Fruit fly (Drosophila melanogaster) whole organism, embryonic: ENCODE results near the gene CG16985.

Experiments used
- Asciz ChIP-seq: fragments of 200-800 bp; sonication (Bioruptor generic); optimal IDR thresholded peaks from 2 replicates; lab custom pipeline; 2017; ENCODE audit warnings: missing biosample characterization, mild to moderate bottlenecking, missing genetic modification characterization, missing genetic modification reagents
- Atf6 ChIP-seq: fragments of 200-800 bp; sonication (Bioruptor generic); IDR thresholded peaks from 2 replicates; pipeline ENCODE4 v1.3.6; 2022; ENCODE audit warnings: missing biosample characterization, missing genetic modification characterization
- BtbVII ChIP-seq: fragments of 200-800 bp; sonication (Bioruptor generic); optimal IDR thresholded peaks from 3 replicates; lab custom pipeline; 2017; ENCODE audit warnings: missing biosample characterization, mild to moderate bottlenecking, missing genetic modification characterization
- CG10209 ChIP-seq: fragments of 200-800 bp; sonication (Bioruptor generic); optimal IDR thresholded peaks from 3 replicates; lab custom pipeline; 2017; ENCODE audit warnings: missing biosample characterization, mild to moderate bottlenecking, missing genetic modification characterization, missing genetic modification reagents
- CG12744 ChIP-seq: fragments of 200-800 bp; sonication (Bioruptor generic); optimal IDR thresholded peaks from 2 replicates; lab custom pipeline; 2016; ENCODE audit warnings: missing biosample characterization, missing genetic modification characterization
- CG13894 ChIP-seq: fragments of 200-800 bp; sonication (Bioruptor generic); optimal IDR thresholded peaks from 3 replicates; lab custom pipeline; 2018; ENCODE audit warnings: missing biosample characterization, mild to moderate bottlenecking, missing genetic modification characterization, moderate library complexity
- CG14050 ChIP-seq: fragments of 200-800 bp; sonication (Bioruptor generic); IDR thresholded peaks from 3 replicates; pipeline ENCODE4 v1.3.6; 2022; ENCODE audit warnings: missing biosample characterization, missing genetic modification characterization
- CG2202 ChIP-seq: fragments of 200-800 bp; sonication (Bioruptor generic); optimal IDR thresholded peaks from 2 replicates; lab custom pipeline; 2018; ENCODE audit warnings: missing biosample characterization, mild to moderate bottlenecking, missing genetic modification characterization
- CG30403 ChIP-seq: fragments of 200-800 bp; sonication (Bioruptor generic); optimal IDR thresholded peaks from 3 replicates; lab custom pipeline; 2016; ENCODE audit warnings: missing biosample characterization, missing genetic modification characterization
- CG33213 ChIP-seq: fragments of 200-800 bp; sonication (Bioruptor generic); optimal IDR thresholded peaks from 3 replicates; lab custom pipeline; 2016; ENCODE audit warnings: missing biosample characterization, missing genetic modification characterization
- CG34376 ChIP-seq: fragments of 200-800 bp; sonication (Bioruptor generic); optimal IDR thresholded peaks from 2 replicates; lab custom pipeline; 2018; ENCODE audit warnings: missing biosample characterization, mild to moderate bottlenecking, missing genetic modification characterization
- CG4820 ChIP-seq: fragments of 200-800 bp; sonication (Bioruptor generic); optimal IDR thresholded peaks from 3 replicates; lab custom pipeline; 2016; ENCODE audit warnings: missing biosample characterization, missing genetic modification characterization
- CG6175 ChIP-seq: fragments of 200-800 bp; sonication (Bioruptor generic); IDR thresholded peaks from 3 replicates; pipeline ENCODE4 v1.3.6; 2022; ENCODE audit warnings: missing biosample characterization, missing genetic modification characterization
- CG6272 ChIP-seq: fragments of 200-800 bp; sonication (Bioruptor generic); IDR thresholded peaks from 2 replicates; pipeline ENCODE4 v1.3.6; 2022; ENCODE audit warnings: missing biosample characterization, missing genetic modification characterization
- CG7786 ChIP-seq: fragments of 200-800 bp; sonication (Bioruptor generic); optimal IDR thresholded peaks from 2 replicates; lab custom pipeline; 2016; ENCODE audit warnings: missing biosample characterization, missing genetic modification characterization
- CG7839 ChIP-seq: fragments of 200-800 bp; sonication (Bioruptor generic); optimal IDR thresholded peaks from 3 replicates; lab custom pipeline; 2018; ENCODE audit warnings: missing biosample characterization, mild to moderate bottlenecking, missing genetic modification characterization, moderate library complexity
- Chrac-16 ChIP-seq: fragments of 200-800 bp; sonication (Bioruptor generic); optimal IDR thresholded peaks from 3 replicates; lab custom pipeline; 2016; ENCODE audit warnings: missing biosample characterization, missing genetic modification characterization
- CkIIα-i1 ChIP-seq: fragments of 200-800 bp; sonication (Bioruptor generic); IDR thresholded peaks from 2 replicates; pipeline ENCODE4 v1.3.6; 2022; ENCODE audit warnings: missing biosample characterization, missing genetic modification characterization
- Dad ChIP-seq: fragments of 200-800 bp; sonication (Bioruptor generic); optimal IDR thresholded peaks from 3 replicates; lab custom pipeline; 2016; ENCODE audit warnings: missing biosample characterization, missing genetic modification characterization
- Dek ChIP-seq: fragments of 200-800 bp; sonication (Bioruptor generic); optimal IDR thresholded peaks from 3 replicates; lab custom pipeline; 2019; ENCODE audit warnings: missing biosample characterization, mild to moderate bottlenecking, missing genetic modification characterization, moderate library complexity
- Dll ChIP-seq: fragments of 200-800 bp; sonication (Bioruptor generic); IDR thresholded peaks from 4 replicates; pipeline ENCODE4 v1.3.6; 2022; ENCODE audit warnings: missing biosample characterization, missing genetic modification characterization; ENCODE audit not compliant: partially characterized antibody
- Hand ChIP-seq: fragments of 200-800 bp; sonication (Bioruptor generic); optimal IDR thresholded peaks from 2 replicates; lab custom pipeline; 2017; ENCODE audit warnings: mild to moderate bottlenecking, missing biosample characterization, missing genetic modification reagents, missing genetic modification characterization
- HmgD ChIP-seq: fragments of 200-800 bp; sonication (Bioruptor generic); optimal IDR thresholded peaks from 3 replicates; lab custom pipeline; 2016; ENCODE audit warnings: missing biosample characterization, missing genetic modification characterization
- Lhr ChIP-seq: fragments of 200-800 bp; sonication (Bioruptor generic); optimal IDR thresholded peaks from 3 replicates; lab custom pipeline; 2017; ENCODE audit warnings: mild to moderate bottlenecking, missing biosample characterization, missing genetic modification reagents, missing genetic modification characterization
- MTF-1 ChIP-seq: fragments of 200-800 bp; sonication (Bioruptor generic); optimal IDR thresholded peaks from 2 replicates; lab custom pipeline; 2018; ENCODE audit warnings: missing biosample characterization, mild to moderate bottlenecking, missing genetic modification characterization, borderline replicate concordance
- Max ChIP-seq: fragments of 200-800 bp; sonication (Bioruptor generic); optimal IDR thresholded peaks from 2 replicates; lab custom pipeline; 2016; ENCODE audit warnings: missing biosample characterization, mild to moderate bottlenecking, missing genetic modification characterization
- NC2α ChIP-seq: fragments of 200-800 bp; sonication (Bioruptor generic); optimal IDR thresholded peaks from 2 replicates; lab custom pipeline; 2016; ENCODE audit warnings: missing biosample characterization, missing genetic modification characterization
- Rfx ChIP-seq: fragments of 200-800 bp; sonication (Bioruptor generic); IDR thresholded peaks from 2 replicates; pipeline ENCODE4 v1.3.6; 2022; ENCODE audit warnings: missing biosample characterization, missing genetic modification characterization
- amos ChIP-seq: fragments of 200-800 bp; sonication (Bioruptor generic); IDR thresholded peaks from 2 replicates; pipeline ENCODE4 v1.3.6; 2022; ENCODE audit warnings: missing biosample characterization, missing genetic modification characterization; ENCODE audit not compliant: partially characterized antibody
- cato ChIP-seq: fragments of 200-800 bp; sonication (Bioruptor generic); optimal IDR thresholded peaks from 2 replicates; lab custom pipeline; 2016; ENCODE audit warnings: missing biosample characterization, missing genetic modification characterization, borderline replicate concordance
- cg ChIP-seq: fragments of 200-800 bp; sonication (Bioruptor generic); optimal IDR thresholded peaks from 3 replicates; lab custom pipeline; 2019; ENCODE audit warnings: missing biosample characterization, mild to moderate bottlenecking, missing genetic modification characterization, moderate library complexity
- croc ChIP-seq: fragments of 200-800 bp; sonication (Bioruptor generic); conservative IDR thresholded peaks from 3 replicates; pipeline ENCODE4 v1.3.6; 2022; ENCODE audit warnings: missing biosample characterization, missing genetic modification characterization
- da ChIP-seq: fragments of 200-800 bp; sonication (Bioruptor generic); optimal IDR thresholded peaks from 2 replicates; lab custom pipeline; 2016; ENCODE audit warnings: missing biosample characterization, missing genetic modification characterization
- dati ChIP-seq: fragments of 200-800 bp; sonication (Bioruptor generic); IDR thresholded peaks from 2 replicates; pipeline ENCODE4 v1.3.6; 2022; ENCODE audit warnings: missing biosample characterization, missing genetic modification characterization
- ewg ChIP-seq: fragments of 200-800 bp; sonication (Bioruptor generic); optimal IDR thresholded peaks from 3 replicates; lab custom pipeline; 2017; ENCODE audit warnings: mild to moderate bottlenecking, missing biosample characterization, missing genetic modification reagents, missing genetic modification characterization
- fd96Cb ChIP-seq: fragments of 200-800 bp; sonication (Bioruptor generic); optimal IDR thresholded peaks from 2 replicates; lab custom pipeline; 2018; ENCODE audit warnings: missing biosample characterization, mild to moderate bottlenecking, missing genetic modification characterization, moderate library complexity
- gfzf ChIP-seq: fragments of 200-800 bp; sonication (Bioruptor generic); optimal IDR thresholded peaks from 2 replicates; lab custom pipeline; 2016; ENCODE audit warnings: missing biosample characterization, mild to moderate bottlenecking, missing genetic modification characterization, moderate library complexity
- gt ChIP-seq: fragments of 200-800 bp; sonication (Bioruptor generic); IDR thresholded peaks from 2 replicates; pipeline ENCODE4 v1.3.6; 2022; ENCODE audit warnings: missing biosample characterization, missing genetic modification characterization
- hth ChIP-seq: fragments of >200 bp; optimal IDR thresholded peaks from 2 replicates; lab custom pipeline; 2017; ENCODE audit warnings: inconsistent platforms
- jigr1 ChIP-seq: fragments of 200-800 bp; sonication (Bioruptor generic); IDR thresholded peaks from 3 replicates; pipeline ENCODE4 v1.3.6; 2022; ENCODE audit warnings: missing biosample characterization, missing genetic modification characterization
- kah ChIP-seq: fragments of 200-800 bp; sonication (Bioruptor generic); optimal IDR thresholded peaks from 2 replicates; lab custom pipeline; 2018; ENCODE audit warnings: missing biosample characterization, mild to moderate bottlenecking, missing genetic modification characterization
- klu ChIP-seq: fragments of 200-800 bp; sonication (Bioruptor generic); IDR thresholded peaks from 2 replicates; pipeline ENCODE4 v1.3.6; 2022; ENCODE audit warnings: missing biosample characterization, missing genetic modification characterization
- knrl ChIP-seq: fragments of 200-800 bp; sonication (Bioruptor generic); IDR thresholded peaks from 3 replicates; pipeline ENCODE4 v1.3.6; 2022; ENCODE audit warnings: missing biosample characterization, missing genetic modification characterization; ENCODE audit not compliant: partially characterized antibody
- psq ChIP-seq: fragments of 200-800 bp; sonication (Bioruptor generic); optimal IDR thresholded peaks from 2 replicates; lab custom pipeline; 2017; ENCODE audit warnings: missing biosample characterization, missing genetic modification characterization
- repo ChIP-seq: fragments of 200-800 bp; sonication (Bioruptor generic); optimal IDR thresholded peaks from 2 replicates; lab custom pipeline; 2016; ENCODE audit warnings: missing biosample characterization, missing genetic modification characterization
- salm ChIP-seq: fragments of 200-800 bp; sonication (Bioruptor generic); optimal IDR thresholded peaks from 2 replicates; lab custom pipeline; 2018; ENCODE audit warnings: missing biosample characterization, mild to moderate bottlenecking, missing genetic modification characterization
- sim ChIP-seq: fragments of 200-800 bp; sonication (Bioruptor generic); IDR thresholded peaks from 2 replicates; pipeline ENCODE4 v1.3.6; 2022; ENCODE audit warnings: missing biosample characterization, missing genetic modification characterization
- tup ChIP-seq: fragments of 200-800 bp; sonication (Bioruptor generic); optimal IDR thresholded peaks from 2 replicates; lab custom pipeline; 2016; ENCODE audit warnings: missing biosample characterization, mild to moderate bottlenecking, missing genetic modification characterization, moderate library complexity
- z ChIP-seq: fragments of 200-800 bp; sonication (Bioruptor generic); IDR thresholded peaks from 3 replicates; pipeline ENCODE4 v1.3.6; 2022; ENCODE audit warnings: missing biosample characterization, missing genetic modification characterization

Gene CG16985

dm6 chr3L:2584119-2584805 lies 14.8 kb upstream of the CG16985 start (continued):
- peak; percentile 29 for TF ChIP-seq MTF-1 (GFP tag; lab: Kevin White, UChicago)
- TF ChIP-seq Asciz: peak; percentile 82
- TF ChIP-seq Rfx (GFP tag; lab: Robert Waterston, UW): peak; percentile 60; the same call in 1 of the 2 replicates
- TF ChIP-seq Chrac-16 (GFP tag; lab: Kevin White, UChicago): peak; percentile 79
- TF ChIP-seq BtbVII (GFP tag; lab: Kevin White, UChicago): peak; percentile 89
- peak; percentile 56 for TF ChIP-seq CG2202 (tag; lab: Kevin White, UChicago)
- peak; percentile 69 for TF ChIP-seq Max (GFP tag; lab: Kevin White, UChicago)
- peak; percentile 68 for TF ChIP-seq salm (tag; lab: Kevin White, UChicago)
- TF ChIP-seq jigr1: peak; percentile 57; the same call in 2 of the 3 replicates
- TF ChIP-seq CkIIα-i1 (GFP tag; lab: Robert Waterston, UW): no peak
- TF ChIP-seq CG7839 (tag; lab: Kevin White, UChicago): peak; percentile 90
- TF ChIP-seq z: no peak
- peak; percentile 89 for TF ChIP-seq CG10209 (GFP tag; lab: Kevin White, UChicago)
- TF ChIP-seq amos (GFP tag; lab: Robert Waterston, UW): peak; percentile 29; the same call in 1 of the 2 replicates
- peak; percentile 75 for TF ChIP-seq CG7786
- peak; percentile 13; the same call in 1 of the 3 replicates for TF ChIP-seq knrl
- TF ChIP-seq cg (GFP tag; lab: Kevin White, UChicago): peak; percentile 77
- peak; percentile 55 for TF ChIP-seq ewg (GFP tag; lab: Kevin White, UChicago)
- TF ChIP-seq gfzf (GFP tag; lab: Kevin White, UChicago): no peak
- TF ChIP-seq Atf6 (GFP tag; lab: Robert Waterston, UW): peak; percentile 58; the same call in 1 of the 2 replicates
- TF ChIP-seq CG14050: peak; percentile 37; the same call in 2 of the 3 replicates
- TF ChIP-seq psq (GFP tag; lab: Kevin White, UChicago): peak; percentile 1
- TF ChIP-seq sim (GFP tag; lab: Robert Waterston, UW): peak; percentile 13; the same call in 1 of the 2 replicates
- peak; percentile 57 for TF ChIP-seq CG33213 (GFP tag; lab: Kevin White, UChicago)
- peak; percentile 59 for TF ChIP-seq Dad (GFP tag; lab: Kevin White, UChicago)
- TF ChIP-seq NC2α (GFP tag; lab: Kevin White, UChicago): peak; percentile 44
- TF ChIP-seq Lhr (GFP tag; lab: Kevin White, UChicago): peak; percentile 47
- TF ChIP-seq croc (GFP tag; lab: Robert Waterston, UW): peak; percentile 53; the same call in 1 of the 3 replicates
- no peak for TF ChIP-seq da (GFP tag; lab: Kevin White, UChicago)
- TF ChIP-seq CG12744 (GFP tag; lab: Kevin White, UChicago): peak; percentile 69
- peak; percentile 87 for TF ChIP-seq CG30403 (GFP tag; lab: Kevin White, UChicago)
- no peak for TF ChIP-seq klu (GFP tag; lab: Robert Waterston, UW)
- TF ChIP-seq Dek: peak; percentile 67
- TF ChIP-seq hth: no peak
- TF ChIP-seq dati (GFP tag; lab: Robert Waterston, UW): 0 out of 2 replicates have a peak, but pooled peaks have one; percentile 3
- TF ChIP-seq Hand (GFP tag; lab: Kevin White, UChicago): peak; percentile 87
- peak; percentile 50 for TF ChIP-seq CG13894 (tag; lab: Kevin White, UChicago)
- TF ChIP-seq gt (GFP tag; lab: Robert Waterston, UW): peak; percentile 37; the same call in 1 of the 2 replicates
- TF ChIP-seq fd96Cb (tag; lab: Kevin White, UChicago): peak; percentile 83
- peak; percentile 62 for TF ChIP-seq tup (GFP tag; lab: Kevin White, UChicago)
- no peak for TF ChIP-seq Dll
- TF ChIP-seq kah: peak; percentile 60
- peak; percentile 44 for TF ChIP-seq HmgD (GFP tag; lab: Kevin White, UChicago)
- TF ChIP-seq CG34376 (GFP tag; lab: Kevin White, UChicago): peak; percentile 70
- peak; percentile 55 for TF ChIP-seq repo (GFP tag; lab: Kevin White, UChicago)
- TF ChIP-seq CG6175: 0 out of 3 replicates have a peak, but pooled peaks have one; percentile 39
- peak; percentile 64 for TF ChIP-seq CG4820 (GFP tag; lab: Kevin White, UChicago)
- 0 out of 2 replicates have a peak, but pooled peaks have one; percentile 41 for TF ChIP-seq CG6272
- peak; percentile 58 for TF ChIP-seq cato (GFP tag; lab: Kevin White, UChicago)
